Fruit fly (Drosophila melanogaster): ENCODE results near the gene IntS12.

Gene IntS12

DNA sequence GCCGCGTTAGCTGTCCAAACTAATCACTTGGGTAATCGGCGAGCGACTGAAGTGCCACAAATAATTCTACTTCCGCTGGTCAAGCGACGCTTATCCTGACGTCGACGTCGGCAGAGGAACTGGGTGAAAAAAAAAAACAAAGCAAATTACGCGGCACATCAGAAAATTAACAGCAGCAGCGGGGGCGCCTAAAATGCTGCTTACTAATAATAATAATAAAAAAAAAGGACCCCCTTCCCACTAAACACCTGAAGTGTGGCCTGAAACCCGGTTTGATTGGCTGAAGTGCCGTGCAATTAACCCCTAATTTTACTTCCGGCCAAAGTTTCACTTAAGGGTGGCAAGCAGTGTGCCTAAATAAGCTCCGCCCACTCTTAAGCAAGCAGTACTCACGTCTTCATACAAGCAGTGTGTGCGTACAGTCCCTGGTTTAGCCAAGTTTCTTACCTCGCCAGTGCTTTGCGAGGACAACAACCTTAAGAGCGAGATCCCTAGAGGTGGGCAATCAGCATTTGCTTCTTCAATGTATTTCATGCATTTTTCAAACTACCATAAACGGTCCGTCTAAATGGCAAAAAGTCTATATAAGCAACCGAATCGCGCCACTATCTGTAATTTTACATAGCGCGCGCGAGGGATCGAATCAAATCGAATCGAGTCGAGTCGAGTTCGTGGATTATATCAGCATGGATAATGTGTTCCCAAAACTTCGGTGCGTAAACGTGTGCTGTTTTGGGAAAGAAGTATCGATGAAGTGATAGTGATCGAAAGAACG, 18.1 kb downstream of the IntS12 start, which contains the start of the genes ro and T48 (continued):
- 0 out of 2 replicates have a peak, but pooled peaks have one; percentile 12 for TF ChIP-seq Xrp1 (GFP tag; IDR thresholded peaks at IDR 0.05)
- TF ChIP-seq CG13894 (tag; optimal IDR thresholded peaks at IDR 0.05) = peak; percentile 92
- TF ChIP-seq lab (GFP tag; optimal IDR thresholded peaks at IDR 0.05) = peak; percentile 67
- TF ChIP-seq Sox100B (GFP tag; optimal IDR thresholded peaks at IDR 0.05) = no peak
- peak; percentile 47 for TF ChIP-seq CG7786 (GFP tag; optimal IDR thresholded peaks at IDR 0.05)
- peak in 1 of 2 experiments; percentile 76 for TF ChIP-seq Dfd (GFP tag; optimal IDR thresholded peaks at IDR 0.05)
- TF ChIP-seq MTF-1 (GFP tag; optimal IDR thresholded peaks at IDR 0.05; ENCODE audit: borderline replicate concordance) = peak; percentile 10
- no peak for TF ChIP-seq esg (GFP tag; conservative IDR thresholded peaks at IDR 0.05)
- TF ChIP-seq chinmo (GFP tag; IDR thresholded peaks at IDR 0.05; ENCODE audit: partially characterized antibody) = peak; percentile 91; the same call in 3 of the 4 replicates
- TF ChIP-seq CG7357 (GFP tag; IDR thresholded peaks at IDR 0.05) = no peak
- TF ChIP-seq Hr51 (GFP tag; optimal IDR thresholded peaks at IDR 0.05) = peak; percentile 26 to 53
- no peak for TF ChIP-seq Poxn (GFP tag; IDR thresholded peaks at IDR 0.05)
- TF ChIP-seq CG4820 (GFP tag; optimal IDR thresholded peaks at IDR 0.05) = peak; percentile 21
- TF ChIP-seq crp (GFP tag; optimal IDR thresholded peaks at IDR 0.05) = peak in 1 of 2 experiments; percentile 19
- 0 out of 2 replicates have a peak, but pooled peaks have one; percentile 50 for TF ChIP-seq CG11696 (GFP tag; IDR thresholded peaks at IDR 0.05)
- peak; percentile 34 for TF ChIP-seq az2 (GFP tag; optimal IDR thresholded peaks at IDR 0.05)
- TF ChIP-seq ftz-f1 (GFP tag; optimal IDR thresholded peaks at IDR 0.05) = peak; percentile 65
- peak; percentile 52; the same call in 1 of the 2 replicates for TF ChIP-seq NFAT (GFP tag; IDR thresholded peaks at IDR 0.05)
- TF ChIP-seq CG14014 (GFP tag; IDR thresholded peaks at IDR 0.05) = peak; percentile 42; the same call in 1 of the 2 replicates
- TF ChIP-seq Hey (tag; optimal IDR thresholded peaks at IDR 0.05) = no peak
- TF ChIP-seq CG10462 (GFP tag; optimal IDR thresholded peaks at IDR 0.05) = no peak
- peak; percentile 55 for TF ChIP-seq gsb-n (tag; optimal IDR thresholded peaks at IDR 0.05)
- peak; percentile 56 for TF ChIP-seq luna (GFP tag; optimal IDR thresholded peaks at IDR 0.05)
- TF ChIP-seq kni (GFP tag; optimal IDR thresholded peaks at IDR 0.05) = peak; percentile 18
- TF ChIP-seq gem (tag; optimal IDR thresholded peaks at IDR 0.05) = peak; percentile 44
- peak; percentile 29 for TF ChIP-seq mirr (GFP tag; optimal IDR thresholded peaks at IDR 0.05)
- peak; percentile 5 for TF ChIP-seq gcm (GFP tag; optimal IDR thresholded peaks at IDR 0.05)
- TF ChIP-seq lbe (GFP tag; optimal IDR thresholded peaks at IDR 0.05) = no peak
- peak; percentile 34 for TF ChIP-seq bigmax (GFP tag; optimal IDR thresholded peaks at IDR 0.05)
- TF ChIP-seq CG2129 (GFP tag; IDR thresholded peaks at IDR 0.05; ENCODE audit: partially characterized antibody) = no peak
- TF ChIP-seq zen (tag; optimal IDR thresholded peaks at IDR 0.05) = peak; percentile 74
- no peak for TF ChIP-seq slou (GFP tag; optimal IDR thresholded peaks at IDR 0.05)
- TF ChIP-seq Camta (GFP tag; optimal IDR thresholded peaks at IDR 0.05) = peak; percentile 22
- peak; percentile 7 for TF ChIP-seq CG13123 (GFP tag; optimal IDR thresholded peaks at IDR 0.05)
- peak; percentile 11 for TF ChIP-seq CG17802 (tag; optimal IDR thresholded peaks at IDR 0.05)
- peak; percentile 62 for TF ChIP-seq CG34376 (GFP tag; optimal IDR thresholded peaks at IDR 0.05)
- no peak for TF ChIP-seq CG4707 (GFP tag; optimal IDR thresholded peaks at IDR 0.05)
- peak; percentile 38; the same call in 1 of the 2 replicates for TF ChIP-seq ranshi (GFP tag; IDR thresholded peaks at IDR 0.05)
- TF ChIP-seq pzg (GFP tag; optimal IDR thresholded peaks at IDR 0.05) = peak; percentile 99
- TF ChIP-seq H2.0 (GFP tag; IDR thresholded peaks at IDR 0.05) = peak; percentile 30; the same call in 1 of the 2 replicates
- peak; percentile 39 for TF ChIP-seq ash1 (GFP tag; optimal IDR thresholded peaks at IDR 0.05)
- peak; percentile 14; the same call in 1 of the 2 replicates for TF ChIP-seq klu (GFP tag; IDR thresholded peaks at IDR 0.05)
- peak; percentile 94 for TF ChIP-seq Nf-YB (GFP tag; optimal IDR thresholded peaks at IDR 0.05)
- no peak for TF ChIP-seq Lim3 (GFP tag; IDR thresholded peaks at IDR 0.05)
- TF ChIP-seq CG30403 (GFP tag; optimal IDR thresholded peaks at IDR 0.05) = peak; percentile 51
- TF ChIP-seq NfI (GFP tag; optimal IDR thresholded peaks at IDR 0.05) = peak; percentile 56
- TF ChIP-seq unpg (GFP tag; optimal IDR thresholded peaks at IDR 0.05) = peak; percentile 15
- peak; percentile 95 for TF ChIP-seq ttk (GFP tag; IDR thresholded peaks at IDR 0.05)

Measured in whole organism, embryonic.